Worm (Caenorhabditis elegans) whole organism, young adult: ENCODE measurements around the gene srv-16.
A peak's percentile ranks its signal among the peaks of the same experiment; 100 is the strongest.

Source experiments
- B0019.2 ChIP-seq: fragments of 200-800 bp; sonication (Bioruptor generic); conservative IDR thresholded peaks from 2 replicates; pipeline ENCODE4 v1.3.6; 2022; ENCODE audit warnings: missing genetic modification reagents, missing genetic modification characterization, missing compliant biosample characterization
- B0035.1 ChIP-seq: sonication (generic microtip); optimal IDR thresholded peaks from 2 replicates; lab custom pipeline; 2016; ENCODE audit warnings: missing genetic modification characterization, mild to moderate bottlenecking, missing compliant biosample characterization, missing genotype, missing genetic modification reagents
- B0261.1 ChIP-seq: sonication (generic microtip); optimal IDR thresholded peaks from 2 replicates; lab custom pipeline; 2016; ENCODE audit warnings: mild to moderate bottlenecking, missing genetic modification characterization, moderate library complexity, missing compliant biosample characterization
- B0336.3 ChIP-seq: fragments of 200-800 bp; sonication (Bioruptor generic); IDR thresholded peaks from 2 replicates; pipeline ENCODE4 v1.3.6; 2022; ENCODE audit warnings: missing genetic modification characterization, missing compliant biosample characterization
- C17E4.6 ChIP-seq: fragments of 200-800 bp; sonication (Bioruptor generic); IDR thresholded peaks from 2 replicates; pipeline ENCODE4 v1.3.6; 2022; ENCODE audit warnings: missing genetic modification reagents, missing genetic modification characterization, missing compliant biosample characterization
- F37B4.10 ChIP-seq: fragments of 200-800 bp; sonication (Bioruptor generic); IDR thresholded peaks from 2 replicates; pipeline ENCODE4 v1.3.6; 2022; ENCODE audit warnings: missing genetic modification characterization, missing compliant biosample characterization
- F49E8.2 ChIP-seq: sonication (generic microtip); optimal IDR thresholded peaks from 3 replicates; lab custom pipeline; 2017; ENCODE audit warnings: missing genetic modification characterization, mild to moderate bottlenecking, missing compliant biosample characterization, antibody characterized with exemption, moderate library complexity; ENCODE audit not compliant: insufficient read depth
- F57A8.1 ChIP-seq: fragments of 200-800 bp; sonication (Bioruptor generic); optimal IDR thresholded peaks from 2 replicates; lab custom pipeline; 2018; ENCODE audit warnings: mild to moderate bottlenecking, missing genetic modification characterization, moderate library complexity, missing compliant biosample characterization
- F57C9.4 ChIP-seq: sonication (generic microtip); optimal IDR thresholded peaks from 2 replicates; lab custom pipeline; 2017; ENCODE audit warnings: mild to moderate bottlenecking, missing genetic modification characterization, missing compliant biosample characterization
- T26A5.8 ChIP-seq: sonication (generic microtip); optimal IDR thresholded peaks from 2 replicates; lab custom pipeline; 2016; ENCODE audit warnings: missing genetic modification characterization, missing compliant biosample characterization
- Y53G8AR.9 ChIP-seq: fragments of 200-800 bp; sonication (Bioruptor generic); conservative IDR thresholded peaks from 2 replicates; pipeline ENCODE4 v1.3.6; 2022; ENCODE audit warnings: missing genetic modification reagents, missing genetic modification characterization, missing compliant biosample characterization
- Y56A3A.18 ChIP-seq: fragments of 200-800 bp; sonication (Bioruptor generic); IDR thresholded peaks from 2 replicates; pipeline ENCODE4 v1.3.6; 2022; ENCODE audit warnings: missing genetic modification reagents, missing genetic modification characterization, missing compliant biosample characterization
- Y95B8A.8 ChIP-seq: fragments of 200-800 bp; sonication (Bioruptor generic); IDR thresholded peaks from 2 replicates; pipeline ENCODE4 v1.3.6; 2022; ENCODE audit warnings: missing genetic modification reagents, missing genetic modification characterization, missing compliant biosample characterization
- aptf-3 ChIP-seq: fragments of 200-800 bp; sonication (Bioruptor generic); IDR thresholded peaks from 2 replicates; pipeline ENCODE4 v1.3.6; 2022; ENCODE audit warnings: missing genetic modification characterization, missing compliant biosample characterization
- atf-7 ChIP-seq: sonication (generic microtip); optimal IDR thresholded peaks from 2 replicates; lab custom pipeline; 2017; ENCODE audit warnings: mild to moderate bottlenecking, missing genetic modification characterization, missing compliant biosample characterization
- athp-1 ChIP-seq: sonication (generic microtip); optimal IDR thresholded peaks from 2 replicates; lab custom pipeline; 2017; ENCODE audit warnings: mild to moderate bottlenecking, missing genetic modification characterization, missing compliant biosample characterization
- attf-5 ChIP-seq: fragments of 200-800 bp; sonication (Bioruptor generic); optimal IDR thresholded peaks from 2 replicates; lab custom pipeline; 2018; ENCODE audit warnings: mild to moderate bottlenecking, missing genetic modification characterization, missing compliant biosample characterization
- bed-2 ChIP-seq: fragments of 200-800 bp; sonication (Bioruptor generic); IDR thresholded peaks from 2 replicates; pipeline ENCODE4 v1.3.6; 2022; ENCODE audit warnings: missing genetic modification reagents, missing genetic modification characterization, missing compliant biosample characterization
- cebp-1 ChIP-seq, 2 experiments: fragments of 200-800 bp in 1 of 2; sonication (Bioruptor generic) in 1 of 2; sonication (generic microtip) in 1 of 2; IDR thresholded peaks in 1 of 2; optimal IDR thresholded peaks in 1 of 2; 2 replicates each; pipeline versions ENCODE4 v1.3.6 to Lab custom; 2017 to 2022; ENCODE audit warnings: missing compliant biosample characterization in 2 of 2, missing genetic modification characterization in 2 of 2, mild to moderate bottlenecking in 1 of 2, missing genetic modification reagents in 1 of 2, moderate library complexity in 1 of 2
- ceh-100 ChIP-seq: fragments of 200-800 bp; sonication (Bioruptor generic); IDR thresholded peaks from 2 replicates; pipeline ENCODE4 v1.3.6; 2022; ENCODE audit warnings: missing genetic modification reagents, missing genetic modification characterization, missing compliant biosample characterization
- ceh-27 ChIP-seq: fragments of 200-800 bp; sonication (Bioruptor generic); optimal IDR thresholded peaks from 2 replicates; lab custom pipeline; 2018; ENCODE audit warnings: mild to moderate bottlenecking, missing genetic modification characterization, moderate library complexity, missing compliant biosample characterization
- ceh-40 ChIP-seq: fragments of 200-800 bp; sonication (Bioruptor generic); IDR thresholded peaks from 2 replicates; pipeline ENCODE4 v1.3.6; 2022; ENCODE audit warnings: missing genetic modification characterization, missing compliant biosample characterization
- ceh-79 ChIP-seq: sonication (generic microtip); optimal IDR thresholded peaks from 2 replicates; lab custom pipeline; 2017; ENCODE audit warnings: mild to moderate bottlenecking, missing genetic modification characterization, missing compliant biosample characterization
- ceh-91 ChIP-seq: fragments of 200-800 bp; sonication (Bioruptor generic); IDR thresholded peaks from 2 replicates; pipeline ENCODE4 v1.3.6; 2022; ENCODE audit warnings: missing genetic modification reagents, missing genetic modification characterization, missing compliant biosample characterization
- dox-1 ChIP-seq: fragments of 200-800 bp; sonication (Bioruptor generic); IDR thresholded peaks from 2 replicates; pipeline ENCODE4 v1.3.6; 2022; ENCODE audit warnings: missing genetic modification reagents, missing genetic modification characterization, missing compliant biosample characterization
- dpl-1 ChIP-seq: fragments of 150-350 bp; optimal IDR thresholded peaks from 2 replicates; lab custom pipeline; 2014; ENCODE audit warnings: missing biosample characterization, missing genetic modification reagents, missing genetic modification characterization
- ekl-4 ChIP-seq: fragments of 200-800 bp; sonication (Bioruptor generic); IDR thresholded peaks from 2 replicates; pipeline ENCODE4 v1.3.6; 2022; ENCODE audit warnings: missing genetic modification reagents, missing genetic modification characterization, missing compliant biosample characterization
- ets-4 ChIP-seq: fragments of 200-800 bp; sonication (Bioruptor generic); optimal IDR thresholded peaks from 2 replicates; lab custom pipeline; 2018; ENCODE audit warnings: mild to moderate bottlenecking, missing genetic modification characterization, missing compliant biosample characterization
- fkh-3 ChIP-seq: sonication (generic microtip); optimal IDR thresholded peaks from 2 replicates; lab custom pipeline; 2016; ENCODE audit warnings: mild to moderate bottlenecking, missing genetic modification characterization, missing compliant biosample characterization
- him-1 ChIP-seq: sonication (generic microtip); optimal IDR thresholded peaks from 2 replicates; lab custom pipeline; 2016; ENCODE audit warnings: missing genotype, missing genetic modification reagents, missing genetic modification characterization, missing compliant biosample characterization
- hsf-1 ChIP-seq: fragments of 200-800 bp; sonication (Bioruptor generic); IDR thresholded peaks from 2 replicates; pipeline ENCODE4 v1.3.6; 2022; ENCODE audit warnings: missing genetic modification reagents, missing genetic modification characterization, missing compliant biosample characterization
- lag-1 ChIP-seq: fragments of 200-800 bp; sonication (Bioruptor generic); IDR thresholded peaks from 2 replicates; pipeline ENCODE4 v1.3.6; 2022; ENCODE audit warnings: missing genetic modification reagents, missing genetic modification characterization, missing compliant biosample characterization
- let-607 ChIP-seq, 2 experiments: fragments of 200-800 bp in 1 of 2; sonication (Bioruptor generic) in 1 of 2; sonication (generic microtip) in 1 of 2; optimal IDR thresholded peaks; 2 replicates each; lab custom pipeline; 2016 to 2018; ENCODE audit warnings: mild to moderate bottlenecking in 2 of 2, missing compliant biosample characterization in 2 of 2, missing genetic modification characterization in 2 of 2, moderate library complexity in 2 of 2, missing genotype in 1 of 2
- lin-40 ChIP-seq: sonication (generic microtip); optimal IDR thresholded peaks from 2 replicates; lab custom pipeline; 2016; ENCODE audit warnings: missing genetic modification characterization, mild to moderate bottlenecking, missing compliant biosample characterization, missing genotype, missing genetic modification reagents
- madf-10 ChIP-seq: sonication (generic microtip); optimal IDR thresholded peaks from 2 replicates; lab custom pipeline; 2016; ENCODE audit warnings: mild to moderate bottlenecking, missing genetic modification characterization, missing compliant biosample characterization
- madf-6 ChIP-seq: fragments of 200-800 bp; sonication (Bioruptor generic); IDR thresholded peaks from 2 replicates; pipeline ENCODE4 v1.3.6; 2022; ENCODE audit warnings: missing genetic modification reagents, missing genetic modification characterization, missing compliant biosample characterization
- mcd-1 ChIP-seq: fragments of 200-800 bp; sonication (Bioruptor generic); IDR thresholded peaks from 2 replicates; pipeline ENCODE4 v1.3.6; 2022; ENCODE audit warnings: missing genetic modification reagents, missing genetic modification characterization, missing compliant biosample characterization
- mxl-1 ChIP-seq: sonication (generic microtip); optimal IDR thresholded peaks from 2 replicates; lab custom pipeline; 2016; ENCODE audit warnings: missing genetic modification characterization, missing compliant biosample characterization
- nfyb-1 ChIP-seq: fragments of 200-800 bp; sonication (Bioruptor generic); IDR thresholded peaks from 2 replicates; pipeline ENCODE4 v1.3.6; 2022; ENCODE audit warnings: missing genetic modification reagents, missing genetic modification characterization, missing compliant biosample characterization
- nhr-120 ChIP-seq: fragments of 200-800 bp; sonication (Bioruptor generic); IDR thresholded peaks from 2 replicates; pipeline ENCODE4 v1.3.6; 2022; ENCODE audit warnings: missing genetic modification characterization, missing compliant biosample characterization
- nhr-90 ChIP-seq: sonication (generic microtip); optimal IDR thresholded peaks from 2 replicates; lab custom pipeline; 2016; ENCODE audit warnings: missing genotype, mild to moderate bottlenecking, missing genetic modification characterization, missing compliant biosample characterization
- sdz-38 ChIP-seq: sonication (generic microtip); optimal IDR thresholded peaks from 2 replicates; lab custom pipeline; 2016; ENCODE audit warnings: missing genotype, missing genetic modification characterization, missing compliant biosample characterization
- snpc-1.1 ChIP-seq: sonication (generic microtip); optimal IDR thresholded peaks from 2 replicates; lab custom pipeline; 2017; ENCODE audit warnings: missing genetic modification characterization, mild to moderate bottlenecking, missing compliant biosample characterization, antibody characterized with exemption, moderate library complexity, missing genotype, missing genetic modification reagents; ENCODE audit not compliant: insufficient read depth
- snpc-1.3 ChIP-seq: sonication (generic microtip); optimal IDR thresholded peaks from 2 replicates; lab custom pipeline; 2017; ENCODE audit warnings: missing genetic modification characterization, mild to moderate bottlenecking, missing compliant biosample characterization, antibody characterized with exemption, moderate library complexity, missing genotype, missing genetic modification reagents; ENCODE audit not compliant: insufficient read depth
- snpc-4 ChIP-seq, 5 experiments: fragments of 150-350 bp in 1 of 5; sonication (generic microtip) in 4 of 5; optimal IDR thresholded peaks; 2 replicates each; lab custom pipeline; 2014 to 2018; ENCODE audit warnings: missing genetic modification characterization in 5 of 5, missing biosample characterization in 3 of 5, antibody characterized with exemption in 2 of 5, mild to moderate bottlenecking in 2 of 5, missing compliant biosample characterization in 2 of 5, missing genotype in 2 of 5, moderate library complexity in 2 of 5, missing genetic modification reagents in 1 of 5
- ztf-28 ChIP-seq: fragments of 200-800 bp; sonication (Bioruptor generic); IDR thresholded peaks from 2 replicates; pipeline ENCODE4 v1.3.6; 2022; ENCODE audit warnings: missing genetic modification reagents, missing genetic modification characterization, missing compliant biosample characterization
- ztf-6 ChIP-seq: fragments of 200-800 bp; sonication (Bioruptor generic); IDR thresholded peaks from 2 replicates; pipeline ENCODE4 v1.3.6; 2022; ENCODE audit warnings: missing genetic modification reagents, missing genetic modification characterization, missing compliant biosample characterization

The srv-16 gene

ce11 chrIV:15931176-15931575, 2.5 kb downstream of the srv-16 start (continued):
- TF ChIP-seq F49E8.2 (tag; lab: Kevin White, UChicago) (peak; percentile 33), lin-40 (tag; lab: Kevin White, UChicago) (peak; percentile 21), atf-7 (tag; lab: Kevin White, UChicago) (peak; percentile 1), snpc-1.1 (peak; percentile 61), lag-1 (GFP tag; lab: Robert Waterston, UW) (no peak), F57A8.1 (GFP tag; lab: Kevin White, UChicago) (no peak), madf-10 (tag; lab: Kevin White, UChicago) (no peak), athp-1 (tag; lab: Kevin White, UChicago) (peak; percentile 35), madf-6 (peak; percentile 39; the same call in 1 of the 2 replicates), nfyb-1 (peak; percentile 67), B0336.3 (GFP tag; lab: Robert Waterston, UW) (no peak), Y53G8AR.9 (GFP tag; lab: Robert Waterston, UW) (0 out of 2 replicates have a peak, but pooled peaks have one; percentile 49), aptf-3 (GFP tag; lab: Robert Waterston, UW) (peak; percentile 84; the same call in 1 of the 2 replicates), him-1 (peak; percentile 46), B0019.2 (GFP tag; lab: Robert Waterston, UW) (0 out of 2 replicates have a peak, but pooled peaks have one; percentile 7), let-607 (tag; optimal IDR thresholded peaks at IDR 0.05; lab: Kevin White, UChicago) (peak in 1 of 2 experiments; percentile 7), ets-4 (peak; percentile 16), ceh-100 (no peak), B0035.1 (tag; lab: Kevin White, UChicago) (no peak), sdz-38 (tag; lab: Kevin White, UChicago) (no peak), snpc-1.3 (tag; lab: Kevin White, UChicago) (peak; percentile 61), Y56A3A.18 (peak; percentile 89), mcd-1 (GFP tag; lab: Robert Waterston, UW) (0 out of 2 replicates have a peak, but pooled peaks have one; percentile 14), cebp-1 (GFP tag; IDR thresholded peaks at IDR 0.05; lab: Robert Waterston, UW) (0 out of 2 replicates have a peak, but pooled peaks have one; percentile 33), cebp-1 (tag; optimal IDR thresholded peaks at IDR 0.05; lab: Kevin White, UChicago) (no peak), hsf-1 (peak; percentile 79), ztf-6 (GFP tag; lab: Robert Waterston, UW) (no peak), ceh-40 (GFP tag; lab: Robert Waterston, UW) (0 out of 2 replicates have a peak, but pooled peaks have one; percentile 74), bed-2 (no peak), B0261.1 (tag; lab: Kevin White, UChicago) (peak; percentile 56), C17E4.6 (GFP tag; lab: Robert Waterston, UW) (no peak), attf-5 (GFP tag; lab: Kevin White, UChicago) (peak; percentile 15), Y95B8A.8 (no peak), ceh-91 (GFP tag; lab: Robert Waterston, UW) (no peak), ceh-79 (tag; lab: Kevin White, UChicago) (no peak), nhr-120 (no peak), F57C9.4 (tag; lab: Kevin White, UChicago) (no peak), ztf-28 (GFP tag; lab: Robert Waterston, UW) (no peak), ceh-27 (peak; percentile 97), T26A5.8 (tag; lab: Kevin White, UChicago) (no peak), dox-1 (no peak; the same call in 1 of the 2 replicates), fkh-3 (tag; lab: Kevin White, UChicago) (no peak), F37B4.10 (no peak), nhr-90 (tag; lab: Kevin White, UChicago) (peak; percentile 54), dpl-1 (GFP tag; lab: Kevin White, UChicago) (no peak), mxl-1 (tag; lab: Kevin White, UChicago) (no peak), ekl-4 (0 out of 2 replicates have a peak, but pooled peaks have one; percentile 20), snpc-4 (GFP tag; optimal IDR thresholded peaks at IDR 0.05; lab: Kevin White, UChicago) (peak; percentile 80), snpc-4 (tag; optimal IDR thresholded peaks at IDR 0.05; lab: Kevin White, UChicago) (peak in 3 of 4 experiments; percentile 94 to 97 (median 95))
